Worm (Caenorhabditis elegans) whole organism, L4 larva: ENCODE measurements around the gene F41E6.12.

Experiments
- F10B5.3 ChIP-seq: sonication (generic microtip); optimal IDR thresholded peaks from 2 replicates; lab custom pipeline; 2016; ENCODE audit warnings: mild to moderate bottlenecking, missing genetic modification characterization, missing compliant biosample characterization
- aha-1 ChIP-seq: fragments of 150-350 bp; peaks from one replicate; lab custom pipeline; 2014; ENCODE audit warnings: missing biosample characterization, missing genetic modification characterization
- ceh-82 ChIP-seq: sonication (generic microtip); optimal IDR thresholded peaks from 2 replicates; lab custom pipeline; 2017; ENCODE audit warnings: missing biosample characterization, missing genetic modification characterization
- egl-43 ChIP-seq: fragments of 200-800 bp; sonication (Bioruptor generic); IDR thresholded peaks from 2 replicates; pipeline ENCODE4 v1.3.6; 2022; ENCODE audit warnings: missing genetic modification reagents, missing genetic modification characterization, missing compliant biosample characterization
- fkh-10 ChIP-seq: fragments of 150-350 bp; optimal IDR thresholded peaks from 2 replicates; lab custom pipeline; 2014; ENCODE audit warnings: missing biosample characterization, missing genetic modification reagents, missing genetic modification characterization
- nhr-28 ChIP-seq: fragments of 150-350 bp; optimal IDR thresholded peaks from 2 replicates; lab custom pipeline; 2014; ENCODE audit warnings: missing biosample characterization, missing genetic modification characterization
- pqm-1 ChIP-seq: sonication (generic microtip); optimal IDR thresholded peaks from 2 replicates; lab custom pipeline; 2017; ENCODE audit warnings: missing biosample characterization, missing genetic modification characterization
- skn-1 ChIP-seq: fragments of 150-350 bp; optimal IDR thresholded peaks from 2 replicates; lab custom pipeline; 2014; ENCODE audit warnings: missing biosample characterization, missing genetic modification characterization
- unc-62 ChIP-seq, 3 experiments: fragments of 150-350 bp in 1 of 3; sonication (generic microtip); optimal IDR thresholded peaks in 2 of 3; peaks in 1 of 3; 1 replicate in 1 of 3; 2 replicates in 2 of 3; lab custom pipeline; 2014 to 2017; ENCODE audit warnings: missing biosample characterization in 3 of 3, missing genetic modification characterization in 3 of 3, missing genetic modification reagents in 3 of 3, missing genotype in 1 of 3

DNA sequence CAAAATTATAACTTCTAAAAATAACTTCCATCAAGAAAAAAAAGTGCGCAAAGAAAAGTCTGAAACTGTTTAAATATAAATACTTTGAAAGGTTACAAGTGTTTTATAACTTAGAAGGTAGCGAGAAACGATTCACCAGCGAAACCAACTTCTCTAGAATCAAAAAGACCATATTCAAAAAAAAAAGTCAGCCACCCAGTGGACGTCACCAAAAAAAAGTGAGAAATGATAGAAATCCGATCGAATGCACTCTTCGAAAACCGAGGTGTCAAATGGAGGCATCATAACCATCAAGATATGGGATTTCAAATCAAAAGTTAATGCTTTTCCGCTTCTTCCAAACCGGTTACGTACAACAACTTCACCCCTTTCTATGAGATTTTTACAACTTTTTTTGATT, 42.5 kb downstream of the F41E6.12 start:
- TF ChIP-seq pqm-1 (tag; lab: Kevin White, UChicago) (no peak), skn-1 (tag; lab: Kevin White, UChicago) (no peak), fkh-10 (no peak), egl-43 (GFP tag; lab: Robert Waterston, UW) (no peak), unc-62 (GFP tag; optimal IDR thresholded peaks at IDR 0.05 in 1 of 2; lab: Kevin White, UChicago) (no peak), unc-62 (tag; optimal IDR thresholded peaks at IDR 0.05; lab: Kevin White, UChicago) (no peak), aha-1 (no peak), F10B5.3 (tag; lab: Kevin White, UChicago) (no peak), nhr-28 (tag; lab: Kevin White, UChicago) (no peak), ceh-82 (tag; lab: Kevin White, UChicago) (no peak)
